Fruit fly (Drosophila melanogaster) whole organism, embryonic: ENCODE measurements around the gene Nepl3.

Experiments used
- CG12071 ChIP-seq: fragments of 200-800 bp; sonication (Bioruptor generic); optimal IDR thresholded peaks from 3 replicates; lab custom pipeline; 2018; ENCODE audit warnings: missing biosample characterization, mild to moderate bottlenecking, missing genetic modification characterization
- CG7271 ChIP-seq: fragments of 200-800 bp; sonication (Bioruptor generic); optimal IDR thresholded peaks from 2 replicates; lab custom pipeline; 2018; ENCODE audit warnings: missing biosample characterization, mild to moderate bottlenecking, missing genetic modification characterization, moderate library complexity
- Deaf1 ChIP-seq: fragments of 200-800 bp; optimal IDR thresholded peaks from 3 replicates; lab custom pipeline; 2019; ENCODE audit warnings: missing biosample characterization, mild to moderate bottlenecking, missing genetic modification characterization, moderate library complexity
- Dp ChIP-seq: fragments of 200-800 bp; sonication (Bioruptor generic); optimal IDR thresholded peaks from 2 replicates; lab custom pipeline; 2018; ENCODE audit warnings: missing biosample characterization, mild to moderate bottlenecking, missing genetic modification characterization, moderate library complexity
- H15 ChIP-seq: fragments of 200-800 bp; sonication (Bioruptor generic); IDR thresholded peaks from 3 replicates; pipeline ENCODE4 v1.3.6; 2022; ENCODE audit warnings: missing biosample characterization, missing genetic modification characterization
- HLH54F ChIP-seq: fragments of 200-800 bp; sonication (Bioruptor generic); optimal IDR thresholded peaks from 3 replicates; lab custom pipeline; 2016; ENCODE audit warnings: missing biosample characterization, missing genetic modification characterization
- ara ChIP-seq: fragments of 200-800 bp; sonication (Bioruptor generic); IDR thresholded peaks from 2 replicates; pipeline ENCODE4 v1.3.6; 2022; ENCODE audit warnings: missing biosample characterization, missing genetic modification characterization
- gro ChIP-seq: fragments of 200-800 bp; sonication (Bioruptor generic); optimal IDR thresholded peaks from 2 replicates; lab custom pipeline; 2016; ENCODE audit warnings: missing biosample characterization, missing genetic modification characterization
- mam ChIP-seq: fragments of 200-800 bp; sonication (Bioruptor generic); optimal IDR thresholded peaks from 3 replicates; lab custom pipeline; 2016; ENCODE audit warnings: missing biosample characterization, missing genetic modification characterization

DNA sequence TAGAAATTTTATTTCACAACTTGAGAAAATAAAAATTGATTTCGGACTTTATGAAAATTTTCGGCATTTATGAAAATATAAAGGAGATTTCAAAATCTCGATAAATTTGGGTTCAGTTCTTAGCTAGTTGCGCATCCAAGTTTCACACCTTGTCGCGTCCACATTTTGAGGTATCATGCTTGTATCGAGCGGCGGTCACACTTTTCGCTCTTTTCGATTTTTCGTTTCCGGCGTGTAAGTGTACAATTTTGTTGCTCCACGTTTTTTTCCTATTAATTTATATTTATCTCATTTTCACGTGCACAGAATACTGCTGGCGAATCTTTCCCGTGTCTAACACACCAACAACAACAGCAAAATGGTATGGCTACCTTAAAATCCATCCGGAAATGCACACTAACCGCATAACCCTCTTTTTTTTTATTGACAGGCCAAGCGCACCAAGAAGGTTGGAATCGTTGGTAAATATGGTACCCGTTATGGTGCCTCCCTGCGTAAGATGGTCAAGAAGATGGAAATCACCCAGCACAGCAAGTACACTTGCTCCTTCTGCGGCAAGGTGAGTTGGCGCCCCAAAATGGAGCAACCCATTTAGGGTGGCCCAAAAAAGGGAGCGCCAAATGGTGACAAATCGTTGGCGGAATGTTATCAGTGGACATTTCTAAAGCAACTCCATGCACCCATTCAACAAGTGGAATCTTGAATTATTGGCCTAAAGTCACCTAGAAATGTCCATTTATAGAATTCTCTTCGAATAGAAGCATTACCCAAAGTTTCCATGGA, 12.9 kb upstream of the Nepl3 start, which contains the start of gene RpL37A:
- TF ChIP-seq Dp (GFP tag; lab: Kevin White, UChicago), result peak; percentile 54
- peak; percentile 73 for TF ChIP-seq ara (GFP tag; lab: Robert Waterston, UW)
- peak; percentile 56; the same call in 2 of the 3 replicates for TF ChIP-seq H15
- peak; percentile 69 for TF ChIP-seq mam (GFP tag; lab: Kevin White, UChicago)
- peak; percentile 88 for TF ChIP-seq gro (GFP tag; lab: Kevin White, UChicago)
- TF ChIP-seq Deaf1 (tag; lab: Kevin White, UChicago), result no peak
- TF ChIP-seq CG12071 (GFP tag; lab: Kevin White, UChicago), result peak; percentile 78
- peak; percentile 93 for TF ChIP-seq CG7271 (tag; lab: Kevin White, UChicago)
- peak; percentile 61 for TF ChIP-seq HLH54F (GFP tag; lab: Kevin White, UChicago)
